Fruit fly (Drosophila melanogaster): Measurements from ENCODE around the gene CG3285.

Gene CG3285

DNA sequence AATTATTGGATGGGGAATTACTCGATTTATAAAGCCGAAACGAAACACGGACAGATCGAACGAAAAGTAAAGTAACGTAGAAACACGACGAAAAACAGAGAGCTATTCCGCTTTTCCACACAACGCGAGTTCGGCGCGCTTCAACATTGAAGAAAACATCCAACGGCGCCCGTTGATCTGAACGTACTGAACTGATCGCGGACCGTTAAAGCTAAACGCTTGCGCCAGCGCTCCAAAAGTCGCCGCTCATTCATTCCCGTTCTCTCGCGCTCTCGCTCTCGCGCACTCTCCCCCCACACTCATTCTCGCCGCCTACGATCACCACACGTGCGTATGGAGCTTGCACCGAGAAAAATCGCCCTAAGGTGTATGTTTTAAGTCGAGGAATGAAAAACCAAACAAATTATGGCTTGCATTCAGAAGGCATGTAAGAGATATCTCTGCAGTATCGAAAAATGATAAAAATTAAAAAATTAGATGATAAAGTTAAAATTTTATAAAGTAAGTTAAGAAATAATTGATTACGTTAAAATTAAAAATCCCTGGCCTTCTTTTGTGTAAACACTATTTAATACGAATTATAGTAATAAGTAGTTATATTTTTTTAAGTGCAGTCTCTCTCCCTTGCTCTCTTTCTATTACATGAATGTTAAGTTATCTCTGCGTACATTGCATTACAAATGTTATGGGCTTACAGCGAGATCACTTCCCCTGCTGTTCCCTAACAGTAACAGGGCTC, 24.1 kb downstream of the CG3285 start, which contains the start of gene E23:
TSS of gene E23 (minus strand) at position 188 of the 739 bp plus-strand sequence.
- peak; percentile 97 for TF ChIP-seq CG32772 (GFP tag; IDR thresholded peaks at IDR 0.05)
- TF ChIP-seq mld (GFP tag; IDR thresholded peaks at IDR 0.05; ENCODE audit: partially characterized antibody), result peak; percentile 70; the same call in 1 of the 3 replicates
- peak; percentile 78 for TF ChIP-seq Bgb (GFP tag; IDR thresholded peaks at IDR 0.05; ENCODE audit: partially characterized antibody)
- peak; percentile 99 for TF ChIP-seq dmrt99B (tag; optimal IDR thresholded peaks at IDR 0.05)
- peak; percentile 13 for TF ChIP-seq pzg (GFP tag; optimal IDR thresholded peaks at IDR 0.05)
- peak; percentile 75 for TF ChIP-seq grn (GFP tag; optimal IDR thresholded peaks at IDR 0.05)
- peak; percentile 88 for TF ChIP-seq Hey (tag; optimal IDR thresholded peaks at IDR 0.05)
- TF ChIP-seq CG16813 (GFP tag; IDR thresholded peaks at IDR 0.05; ENCODE audit: partially characterized antibody), result no peak
- TF ChIP-seq chinmo (GFP tag; IDR thresholded peaks at IDR 0.05; ENCODE audit: partially characterized antibody), result peak; percentile 97; the same call in 3 of the 4 replicates
- peak; percentile 92 for TF ChIP-seq nom (GFP tag; optimal IDR thresholded peaks at IDR 0.05)
- peak; percentile 98 for TF ChIP-seq CG17568 (GFP tag; optimal IDR thresholded peaks at IDR 0.05)
- TF ChIP-seq Sry-δ (GFP tag; optimal IDR thresholded peaks at IDR 0.05), result peak; percentile 51
- TF ChIP-seq E2f2 (GFP tag; IDR thresholded peaks at IDR 0.05), result peak; percentile 87
- peak; percentile 99 for TF ChIP-seq Sox102F (GFP tag; optimal IDR thresholded peaks at IDR 0.05)
- peak; percentile 93 for TF ChIP-seq Nf-YC (tag; optimal IDR thresholded peaks at IDR 0.05)
- peak; percentile 93; the same call in 2 of the 3 replicates for TF ChIP-seq CG2199 (GFP tag; IDR thresholded peaks at IDR 0.05)
- peak; percentile 99 for TF ChIP-seq CG15601 (tag; optimal IDR thresholded peaks at IDR 0.05)
- TF ChIP-seq CG12104 (GFP tag; optimal IDR thresholded peaks at IDR 0.05), result peak; percentile 99
- TF ChIP-seq CG18619 (GFP tag; optimal IDR thresholded peaks at IDR 0.05), result peak; percentile 99
- peak; percentile 91 for TF ChIP-seq gt (GFP tag; IDR thresholded peaks at IDR 0.05)
- no peak for TF ChIP-seq Hr39 (optimal IDR thresholded peaks at IDR 0.05)
- TF ChIP-seq sr (GFP tag; IDR thresholded peaks at IDR 0.05), result peak; percentile 98
- peak; percentile 99 for TF ChIP-seq phol (tag; optimal IDR thresholded peaks at IDR 0.05)
- TF ChIP-seq CG2875 (GFP tag; optimal IDR thresholded peaks at IDR 0.05), result peak; percentile 99
- peak; percentile 100 for TF ChIP-seq CG2712 (tag; optimal IDR thresholded peaks at IDR 0.05)
- TF ChIP-seq slp2 (GFP tag; optimal IDR thresholded peaks at IDR 0.05), result peak; percentile 96
- TF ChIP-seq TFAM (GFP tag; optimal IDR thresholded peaks at IDR 0.05), result peak; percentile 90
- peak; percentile 94 for TF ChIP-seq CG12071 (GFP tag; optimal IDR thresholded peaks at IDR 0.05)
- TF ChIP-seq bab2 (GFP tag; optimal IDR thresholded peaks at IDR 0.05), result peak; percentile 93
- TF ChIP-seq ara (GFP tag; IDR thresholded peaks at IDR 0.05), result peak; percentile 96
- peak; percentile 98 for TF ChIP-seq CG16815 (GFP tag; optimal IDR thresholded peaks at IDR 0.05)
- TF ChIP-seq gsb (GFP tag; IDR thresholded peaks at IDR 0.05), result peak; percentile 97
- peak; percentile 78 for TF ChIP-seq CG12236 (GFP tag; optimal IDR thresholded peaks at IDR 0.05)
- TF ChIP-seq eve (GFP tag; optimal IDR thresholded peaks at IDR 0.05), result peak in 1 of 2 experiments; percentile 97
- peak; percentile 91 for TF ChIP-seq Mes4 (GFP tag; optimal IDR thresholded peaks at IDR 0.05)
- peak; percentile 92 for TF ChIP-seq MBD-R2 (GFP tag; IDR thresholded peaks at IDR 0.05)
- peak; percentile 97 for TF ChIP-seq Hand (GFP tag; optimal IDR thresholded peaks at IDR 0.05)
- TF ChIP-seq Scr (GFP tag; IDR thresholded peaks at IDR 0.05; ENCODE audit: partially characterized antibody), result no peak
- TF ChIP-seq CG18599 (GFP tag; optimal IDR thresholded peaks at IDR 0.05), result peak; percentile 98
- peak; percentile 69; the same call in 2 of the 3 replicates for TF ChIP-seq Opbp (GFP tag; IDR thresholded peaks at IDR 0.05; ENCODE audit: partially characterized antibody)
- TF ChIP-seq fd102C (GFP tag; optimal IDR thresholded peaks at IDR 0.05), result peak; percentile 56
- peak; percentile 93 for TF ChIP-seq CG5180 (GFP tag; optimal IDR thresholded peaks at IDR 0.05)
- peak; percentile 82 for TF ChIP-seq crc (GFP tag; optimal IDR thresholded peaks at IDR 0.05)
- TF ChIP-seq CG10366 (GFP tag; IDR thresholded peaks at IDR 0.05), result peak; percentile 98
- peak; percentile 55 for TF ChIP-seq stwl (tag; optimal IDR thresholded peaks at IDR 0.05)
- TF ChIP-seq ro (GFP tag; IDR thresholded peaks at IDR 0.05), result peak; percentile 97
- peak; percentile 99 for TF ChIP-seq CG10147 (GFP tag; optimal IDR thresholded peaks at IDR 0.05)
- peak; percentile 93 for TF ChIP-seq jing (GFP tag; optimal IDR thresholded peaks at IDR 0.05)

Data from whole organism, embryonic.